Worm (Caenorhabditis elegans): Measurements from ENCODE around the gene F13A2.2.

The F13A2.2 gene

ce11 chrV:4371309-4371933 lies 13.0 kb downstream of the F13A2.2 start, which contains the start of the genes gmpr-1 and fipp-1:
TSS of gene gmpr-1 (minus strand) at chrV:4371383.
TSS of gene fipp-1 (plus strand) at chrV:4371807.
- TF ChIP-seq mep-1 (tag; optimal IDR thresholded peaks at IDR 0.05) (peak; percentile 54), pha-4 (tag; optimal IDR thresholded peaks at IDR 0.05) (peak; percentile 42), zip-8 (tag; optimal IDR thresholded peaks at IDR 0.05) (peak; percentile 0), ces-1 (GFP tag; optimal IDR thresholded peaks at IDR 0.05) (peak; percentile 46), elt-1 (tag; optimal IDR thresholded peaks at IDR 0.05; ENCODE audit: borderline replicate concordance, insufficient read depth) (no peak), tbx-8 (GFP tag; optimal IDR thresholded peaks at IDR 0.05) (no peak), lsy-2 (tag; optimal IDR thresholded peaks at IDR 0.05) (peak; percentile 15)

ce11 chrV:4370515-4370914 lies 13.9 kb downstream of the F13A2.2 start:
- TF ChIP-seq nhr-237 (tag; optimal IDR thresholded peaks at IDR 0.05) (no peak), unc-120 (tag; optimal IDR thresholded peaks at IDR 0.05; ENCODE audit: poor library complexity, severe bottlenecking) (no peak), M03D4.4 (tag; optimal IDR thresholded peaks at IDR 0.05) (no peak), ces-1 (GFP tag; optimal IDR thresholded peaks at IDR 0.05) (no peak), unc-39 (tag; optimal IDR thresholded peaks at IDR 0.05) (no peak)

- TF ChIP-seq elt-3 (tag; optimal IDR thresholded peaks at IDR 0.05): no peak
- TF ChIP-seq lsy-2 (tag; optimal IDR thresholded peaks at IDR 0.05): no peak
- no peak for TF ChIP-seq lin-13 (tag; optimal IDR thresholded peaks at IDR 0.05)
- no peak for TF ChIP-seq hlh-1 (tag; optimal IDR thresholded peaks at IDR 0.05)
Observed at ce11 chrV:4366440-4366839, 17.9 kb downstream of the F13A2.2 start, which contains the start of gene F32D1.11. TSS of gene F32D1.11 (minus strand) at chrV:4366540.

ce11 chrV:4364517-4364916 lies 19.9 kb downstream of the F13A2.2 start, which contains the start of gene grl-13:
TSS of gene grl-13 (minus strand) at chrV:4364617.
- TF ChIP-seq ztf-11 (tag; optimal IDR thresholded peaks at IDR 0.05) (no peak), nhr-237 (tag; optimal IDR thresholded peaks at IDR 0.05) (no peak), lsy-2 (tag; optimal IDR thresholded peaks at IDR 0.05) (no peak), cnd-1 (tag; optimal IDR thresholded peaks at IDR 0.05) (no peak), snpc-4 (tag; optimal IDR thresholded peaks at IDR 0.05) (no peak), sptf-1 (tag; optimal IDR thresholded peaks at IDR 0.05) (no peak), elt-3 (tag; optimal IDR thresholded peaks at IDR 0.05) (no peak), blmp-1 (tag; optimal IDR thresholded peaks at IDR 0.05) (no peak), unc-120 (tag; optimal IDR thresholded peaks at IDR 0.05; ENCODE audit: poor library complexity, severe bottlenecking) (no peak), flh-1 (GFP tag; optimal IDR thresholded peaks at IDR 0.05) (no peak), unc-39 (tag; optimal IDR thresholded peaks at IDR 0.05) (no peak), mls-2 (tag; optimal IDR thresholded peaks at IDR 0.05) (no peak), mep-1 (tag; optimal IDR thresholded peaks at IDR 0.05) (no peak), pha-4 (tag; optimal IDR thresholded peaks at IDR 0.05) (no peak), nhr-2 (tag; optimal IDR thresholded peaks at IDR 0.05) (no peak), lin-13 (tag; optimal IDR thresholded peaks at IDR 0.05) (no peak), zip-8 (tag; optimal IDR thresholded peaks at IDR 0.05) (no peak)

- TF ChIP-seq nhr-237 (tag; optimal IDR thresholded peaks at IDR 0.05): no peak
- no peak for TF ChIP-seq mab-5 (tag; optimal IDR thresholded peaks at IDR 0.05)
- no peak for TF ChIP-seq zip-8 (tag; optimal IDR thresholded peaks at IDR 0.05)
- no peak for TF ChIP-seq mep-1 (tag; optimal IDR thresholded peaks at IDR 0.05)
- peak; percentile 19 for TF ChIP-seq nhr-2 (tag; optimal IDR thresholded peaks at IDR 0.05)
- no peak for TF ChIP-seq tbx-8 (GFP tag; optimal IDR thresholded peaks at IDR 0.05)
- no peak for TF ChIP-seq ceh-83 (GFP tag; optimal IDR thresholded peaks at IDR 0.05)
- TF ChIP-seq elt-1 (tag; optimal IDR thresholded peaks at IDR 0.05; ENCODE audit: borderline replicate concordance, insufficient read depth): peak; percentile 69
- TF ChIP-seq hlh-1 (tag; optimal IDR thresholded peaks at IDR 0.05): no peak
- TF ChIP-seq elt-3 (tag; optimal IDR thresholded peaks at IDR 0.05): peak; percentile 37
- TF ChIP-seq flh-1 (GFP tag; optimal IDR thresholded peaks at IDR 0.05): no peak
- no peak for TF ChIP-seq nhr-12 (tag; optimal IDR thresholded peaks at IDR 0.05)
- peak; percentile 51 for TF ChIP-seq unc-62 (GFP tag; optimal IDR thresholded peaks at IDR 0.05)
- no peak for TF ChIP-seq lin-32 (GFP tag; optimal IDR thresholded peaks at IDR 0.05)
- TF ChIP-seq M03D4.4 (tag; optimal IDR thresholded peaks at IDR 0.05): no peak
- TF ChIP-seq ztf-11 (tag; optimal IDR thresholded peaks at IDR 0.05): no peak
- no peak for TF ChIP-seq mls-2 (tag; optimal IDR thresholded peaks at IDR 0.05)
- TF ChIP-seq lin-13 (tag; optimal IDR thresholded peaks at IDR 0.05): no peak
- no peak for TF ChIP-seq ceh-39 (tag; optimal IDR thresholded peaks at IDR 0.05)
- no peak for TF ChIP-seq nhr-28 (tag; optimal IDR thresholded peaks at IDR 0.05)
- no peak for TF ChIP-seq pha-4 (tag; optimal IDR thresholded peaks at IDR 0.05)
- TF ChIP-seq sem-2 (GFP tag; optimal IDR thresholded peaks at IDR 0.05): no peak
Observed at ce11 chrV:4361505-4361904, 22.9 kb downstream of the F13A2.2 start, which contains the start of gene F32D1.3. TSS of gene F32D1.3 (minus strand) at chrV:4361569.
